Fruit fly (Drosophila melanogaster): Measurements from ENCODE around the gene CG18814.

The CG18814 gene

dm6 chr3L:16380770-16381169 is 11.1 kb downstream of the CG18814 start (continued):
- TF ChIP-seq Taf1 (GFP tag; IDR thresholded peaks at IDR 0.05) (peak; percentile 53), rib (GFP tag; IDR thresholded peaks at IDR 0.05) (0 out of 2 replicates have a peak, but pooled peaks have one; percentile 38), CG6272 (GFP tag; IDR thresholded peaks at IDR 0.05) (no peak), CG7928 (GFP tag; optimal IDR thresholded peaks at IDR 0.05) (peak; percentile 45), CG8388 (GFP tag; optimal IDR thresholded peaks at IDR 0.05) (peak; percentile 57), eve (GFP tag; optimal IDR thresholded peaks at IDR 0.05) (no peak), hbn (GFP tag; IDR thresholded peaks at IDR 0.05; ENCODE audit: partially characterized antibody) (no peak), CG2712 (tag; optimal IDR thresholded peaks at IDR 0.05) (peak; percentile 67), dpn (GFP tag; optimal IDR thresholded peaks at IDR 0.05) (peak; percentile 62 to 65), NC2α (GFP tag; optimal IDR thresholded peaks at IDR 0.05) (peak; percentile 4), CG3995 (GFP tag; optimal IDR thresholded peaks at IDR 0.05) (peak; percentile 1), CG11723 (GFP tag; optimal IDR thresholded peaks at IDR 0.05) (peak; percentile 46), CG14965 (GFP tag; optimal IDR thresholded peaks at IDR 0.05; ENCODE audit: borderline replicate concordance) (no peak), CG6765 (GFP tag; optimal IDR thresholded peaks at IDR 0.05) (peak; percentile 66), CG11456 (GFP tag; IDR thresholded peaks at IDR 0.05) (no peak), CG12744 (GFP tag; optimal IDR thresholded peaks at IDR 0.05) (peak; percentile 10), Atf3 (GFP tag; optimal IDR thresholded peaks at IDR 0.05) (peak; percentile 41), CG17385 (GFP tag; optimal IDR thresholded peaks at IDR 0.05) (peak; percentile 78), CG6683 (GFP tag; optimal IDR thresholded peaks at IDR 0.05) (peak; percentile 28), CG9876 (GFP tag; optimal IDR thresholded peaks at IDR 0.05) (peak; percentile 46), slbo (GFP tag; IDR thresholded peaks at IDR 0.05) (peak; percentile 75), nau (GFP tag; optimal IDR thresholded peaks at IDR 0.05) (peak; percentile 67), BtbVII (GFP tag; optimal IDR thresholded peaks at IDR 0.05) (peak; percentile 81), ci (GFP tag; IDR thresholded peaks at IDR 0.05) (0 out of 3 replicates have a peak, but pooled peaks have one; percentile 15), CG7786 (GFP tag; optimal IDR thresholded peaks at IDR 0.05) (peak; percentile 75), MBD-R2 (GFP tag; IDR thresholded peaks at IDR 0.05) (peak; percentile 25; the same call in 1 of the 2 replicates), sug (tag; optimal IDR thresholded peaks at IDR 0.05) (no peak), PHDP (tag; optimal IDR thresholded peaks at IDR 0.05) (peak; percentile 70), CG8944 (GFP tag; optimal IDR thresholded peaks at IDR 0.05) (peak; percentile 66), klu (GFP tag; IDR thresholded peaks at IDR 0.05) (0 out of 2 replicates have a peak, but pooled peaks have one; percentile 25), CG9437 (GFP tag; optimal IDR thresholded peaks at IDR 0.05) (peak; percentile 54), CG18262 (tag; optimal IDR thresholded peaks at IDR 0.05) (peak; percentile 64), dysf (GFP tag; IDR thresholded peaks at IDR 0.05) (peak; percentile 76; the same call in 1 of the 3 replicates), CG12071 (GFP tag; optimal IDR thresholded peaks at IDR 0.05) (peak; percentile 61), Nf-YB (GFP tag; optimal IDR thresholded peaks at IDR 0.05) (peak; percentile 1), Lpt (GFP tag; optimal IDR thresholded peaks at IDR 0.05) (no peak), gce (GFP tag; IDR thresholded peaks at IDR 0.05) (no peak), sim (GFP tag; IDR thresholded peaks at IDR 0.05) (0 out of 2 replicates have a peak, but pooled peaks have one; percentile 41), Six4 (GFP tag; optimal IDR thresholded peaks at IDR 0.05) (peak; percentile 65), CG31224 (GFP tag; IDR thresholded peaks at IDR 0.05) (peak; percentile 42), CG30020 (tag; optimal IDR thresholded peaks at IDR 0.05) (peak; percentile 8), CG4707 (GFP tag; optimal IDR thresholded peaks at IDR 0.05) (peak; percentile 16), salm (tag; optimal IDR thresholded peaks at IDR 0.05) (no peak), repo (GFP tag; optimal IDR thresholded peaks at IDR 0.05) (no peak), tup (GFP tag; optimal IDR thresholded peaks at IDR 0.05) (no peak), Pdp1 (GFP tag; optimal IDR thresholded peaks at IDR 0.05) (peak; percentile 74 to 75), CG3281 (GFP tag; optimal IDR thresholded peaks at IDR 0.05) (peak; percentile 81), br (optimal IDR thresholded peaks at IDR 0.05) (no peak), crol (GFP tag; IDR thresholded peaks at IDR 0.05) (no peak), pb (GFP tag; optimal IDR thresholded peaks at IDR 0.05) (peak; percentile 4), her (GFP tag; optimal IDR thresholded peaks at IDR 0.05) (peak; percentile 61), CG4424 (GFP tag; optimal IDR thresholded peaks at IDR 0.05) (peak; percentile 52)

Measured in whole organism, embryonic.